Fruit fly (Drosophila melanogaster) whole organism, embryonic: ENCODE data around the gene ebd1.

Experiments used
- CG10267 ChIP-seq: fragments of 200-800 bp; sonication (Bioruptor generic); optimal IDR thresholded peaks from 2 replicates; lab custom pipeline; 2018; ENCODE audit warnings: missing biosample characterization, mild to moderate bottlenecking, missing genetic modification characterization, moderate library complexity
- CG11456 ChIP-seq: fragments of 200-800 bp; sonication (Bioruptor generic); IDR thresholded peaks from 3 replicates; pipeline ENCODE4 v1.3.6; 2022; ENCODE audit warnings: missing biosample characterization, missing genetic modification characterization
- CG11696 ChIP-seq: fragments of 200-800 bp; sonication (Bioruptor generic); IDR thresholded peaks from 2 replicates; pipeline ENCODE4 v1.3.6; 2022; ENCODE audit warnings: missing biosample characterization, missing genetic modification characterization
- CG14667 ChIP-seq: fragments of 200-800 bp; sonication (Bioruptor generic); IDR thresholded peaks from 2 replicates; pipeline ENCODE4 v1.3.6; 2022; ENCODE audit warnings: missing biosample characterization, missing genetic modification characterization
- CG3726 ChIP-seq: fragments of 200-800 bp; sonication (Bioruptor generic); IDR thresholded peaks from 3 replicates; pipeline ENCODE4, ENCODE4 v1.3.6; 2022; ENCODE audit warnings: missing biosample characterization, missing genetic modification characterization
- CG5245 ChIP-seq: fragments of 200-800 bp; sonication (Bioruptor generic); optimal IDR thresholded peaks from 3 replicates; lab custom pipeline; 2016; ENCODE audit warnings: missing biosample characterization, missing genetic modification characterization
- D ChIP-seq, 2 experiments: fragments of 200-800 bp in 1 of 2; fragments of >200 bp in 1 of 2; sonication (Bioruptor generic) in 1 of 2; optimal IDR thresholded peaks; 2 replicates in 1 of 2; 3 replicates in 1 of 2; lab custom pipeline; 2017; ENCODE audit warnings: mild to moderate bottlenecking in 1 of 2, missing biosample characterization in 1 of 2, missing genetic modification characterization in 1 of 2, missing genetic modification reagents in 1 of 2
- Drgx ChIP-seq: fragments of 200-800 bp; sonication (Bioruptor generic); IDR thresholded peaks from 2 replicates; pipeline ENCODE4 v1.3.6; 2022; ENCODE audit warnings: missing biosample characterization, missing genetic modification characterization
- Ets65A ChIP-seq: fragments of 200-800 bp; sonication (Bioruptor generic); peaks from one replicate; lab custom pipeline; 2016; ENCODE audit warnings: missing biosample characterization, missing genetic modification characterization
- Fer2 ChIP-seq: fragments of 200-800 bp; sonication (Bioruptor generic); optimal IDR thresholded peaks from 2 replicates; lab custom pipeline; 2018; ENCODE audit warnings: missing biosample characterization, mild to moderate bottlenecking, missing genetic modification characterization, moderate library complexity
- H15 ChIP-seq: fragments of 200-800 bp; sonication (Bioruptor generic); IDR thresholded peaks from 3 replicates; pipeline ENCODE4 v1.3.6; 2022; ENCODE audit warnings: missing biosample characterization, missing genetic modification characterization
- HmgZ ChIP-seq: fragments of 200-800 bp; sonication (Bioruptor generic); optimal IDR thresholded peaks from 2 replicates; lab custom pipeline; 2018; ENCODE audit warnings: missing biosample characterization, mild to moderate bottlenecking, missing genetic modification characterization
- Hr51 ChIP-seq, 2 experiments: fragments of 200-800 bp; sonication (Bioruptor generic); optimal IDR thresholded peaks; 2 replicates in 1 of 2; 3 replicates in 1 of 2; lab custom pipeline; 2016 to 2018; ENCODE audit warnings: missing biosample characterization in 2 of 2, missing genetic modification characterization in 2 of 2, mild to moderate bottlenecking in 1 of 2, moderate library complexity in 1 of 2
- Med ChIP-seq: fragments of 200-800 bp; sonication (Bioruptor generic); peaks from one replicate; lab custom pipeline; 2016; ENCODE audit warnings: missing biosample characterization, missing genetic modification characterization, mild to moderate bottlenecking, inconsistent platforms, moderate library complexity
- Ravus ChIP-seq: fragments of 200-800 bp; sonication (Bioruptor generic); IDR thresholded peaks from 2 replicates; pipeline ENCODE4 v1.3.6; 2022; ENCODE audit warnings: missing biosample characterization, missing genetic modification characterization
- TFAM ChIP-seq: fragments of 200-800 bp; sonication (Bioruptor generic); optimal IDR thresholded peaks from 2 replicates; lab custom pipeline; 2017; ENCODE audit warnings: missing biosample characterization, missing genetic modification characterization, inconsistent platforms
- Xrp1 ChIP-seq: fragments of 200-800 bp; sonication (Bioruptor generic); IDR thresholded peaks from 2 replicates; pipeline ENCODE4 v1.3.6; 2022; ENCODE audit warnings: missing biosample characterization, missing genetic modification characterization
- ash1 ChIP-seq: fragments of 200-800 bp; sonication (Bioruptor generic); optimal IDR thresholded peaks from 2 replicates; lab custom pipeline; 2018; ENCODE audit warnings: missing biosample characterization, mild to moderate bottlenecking, missing genetic modification characterization
- bbx ChIP-seq: fragments of 200-800 bp; sonication (Bioruptor generic); IDR thresholded peaks from 2 replicates; pipeline ENCODE4 v1.3.6; 2022; ENCODE audit warnings: missing biosample characterization, missing genetic modification characterization; ENCODE audit not compliant: partially characterized antibody
- corto ChIP-seq: fragments of 200-800 bp; sonication (Bioruptor generic); optimal IDR thresholded peaks from 2 replicates; lab custom pipeline; 2016; ENCODE audit warnings: missing biosample characterization, mild to moderate bottlenecking, missing genetic modification characterization, moderate library complexity
- grau ChIP-seq: fragments of 200-800 bp; optimal IDR thresholded peaks from 3 replicates; lab custom pipeline; 2019; ENCODE audit warnings: missing biosample characterization, mild to moderate bottlenecking, missing genetic modification characterization, moderate library complexity
- lbe ChIP-seq: fragments of 200-800 bp; sonication (Bioruptor generic); optimal IDR thresholded peaks from 2 replicates; lab custom pipeline; 2016; ENCODE audit warnings: missing biosample characterization, mild to moderate bottlenecking, missing genetic modification characterization
- nom ChIP-seq: fragments of 200-800 bp; sonication (Bioruptor generic); optimal IDR thresholded peaks from 2 replicates; lab custom pipeline; 2017; ENCODE audit warnings: missing biosample characterization, missing genetic modification characterization, mild to moderate bottlenecking, moderate library complexity, missing genetic modification reagents
- otp ChIP-seq: fragments of 200-800 bp; sonication (Bioruptor generic); IDR thresholded peaks from 3 replicates; pipeline ENCODE4, ENCODE4 v1.3.6; 2022; ENCODE audit warnings: missing biosample characterization, missing genetic modification characterization
- prd ChIP-seq, 3 experiments: fragments of >200 bp in 2 of 3; fragments of 200-800 bp in 1 of 3; sonication (Bioruptor generic) in 1 of 3; optimal IDR thresholded peaks in 2 of 3; IDR thresholded peaks in 1 of 3; 2 replicates in 2 of 3; 3 replicates in 1 of 3; pipeline versions ENCODE4 v1.3.6 to Lab custom; 2017 to 2022; ENCODE audit warnings: missing biosample characterization in 1 of 3, missing genetic modification characterization in 1 of 3
- row ChIP-seq: fragments of 200-800 bp; sonication (Bioruptor generic); IDR thresholded peaks from 3 replicates; pipeline ENCODE4 v1.3.6; 2022; ENCODE audit warnings: missing biosample characterization, missing genetic modification characterization
- sens ChIP-seq: fragments of 200-800 bp; sonication (Bioruptor generic); peaks from one replicate; lab custom pipeline; 2016; ENCODE audit warnings: missing biosample characterization, missing genetic modification characterization
- slbo ChIP-seq: fragments of 200-800 bp; sonication (Bioruptor generic); IDR thresholded peaks from 2 replicates; pipeline ENCODE4 v1.3.6; 2022; ENCODE audit warnings: missing biosample characterization, missing genetic modification characterization
- stwl ChIP-seq: fragments of 200-800 bp; sonication (Bioruptor generic); optimal IDR thresholded peaks from 3 replicates; lab custom pipeline; 2018; ENCODE audit warnings: missing biosample characterization, mild to moderate bottlenecking, missing genetic modification characterization, moderate library complexity
- vfl ChIP-seq: fragments of 200-800 bp; sonication (Bioruptor generic); optimal IDR thresholded peaks from 2 replicates; lab custom pipeline; 2016; ENCODE audit warnings: missing biosample characterization, missing genetic modification characterization
- vnd ChIP-seq: fragments of 200-800 bp; sonication (Bioruptor generic); IDR thresholded peaks from 3 replicates; pipeline ENCODE4 v1.3.6; 2022; ENCODE audit warnings: missing biosample characterization, missing genetic modification characterization; ENCODE audit not compliant: partially characterized antibody
- yki ChIP-seq: fragments of >200 bp; optimal IDR thresholded peaks from 3 replicates; lab custom pipeline; 2018

ebd1 gene

dm6 chr3L:666544-666943 is 18.8 kb downstream of the ebd1 start:
- TF ChIP-seq vnd (GFP tag; lab: Robert Waterston, UW) = no peak
- TF ChIP-seq nom = no peak
- no peak for TF ChIP-seq otp (GFP tag; lab: Robert Waterston, UW)
- no peak for TF ChIP-seq CG5245 (GFP tag; lab: Kevin White, UChicago)
- TF ChIP-seq Hr51 (GFP tag; optimal IDR thresholded peaks at IDR 0.05; lab: Kevin White, UChicago) = no peak
- no peak for TF ChIP-seq bbx
- TF ChIP-seq D (optimal IDR thresholded peaks at IDR 0.05; lab: Kevin White, UChicago) = no peak
- no peak for TF ChIP-seq D (GFP tag; optimal IDR thresholded peaks at IDR 0.05; lab: Kevin White, UChicago)
- no peak for TF ChIP-seq yki (lab: Kevin White, UChicago)
- no peak for TF ChIP-seq ash1 (GFP tag; lab: Kevin White, UChicago)

DNA sequence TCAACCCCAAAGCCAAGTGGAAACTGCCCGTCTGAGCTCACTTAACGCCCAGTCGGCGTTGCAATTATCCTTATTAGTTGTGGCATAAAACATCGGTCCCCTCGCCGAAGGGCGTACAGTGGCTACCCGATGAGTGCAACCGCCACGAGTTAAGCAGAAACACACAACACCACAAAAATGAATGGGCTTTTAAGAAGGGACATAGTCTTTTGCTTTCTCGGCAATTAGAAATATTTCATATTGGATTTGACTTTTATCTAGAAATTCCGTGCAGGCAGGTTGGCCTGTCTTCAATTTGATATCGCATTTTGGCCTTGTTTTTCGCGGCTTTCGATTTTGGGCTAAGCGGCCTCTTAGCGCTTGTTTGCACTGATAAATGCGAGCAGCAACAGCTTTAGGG is 21.5 kb downstream of the ebd1 start:
- TF ChIP-seq Ravus (GFP tag; lab: Robert Waterston, UW) (no peak), grau (tag; lab: Kevin White, UChicago) (peak; percentile 30), Xrp1 (GFP tag; lab: Robert Waterston, UW) (peak; percentile 29; the same call in 1 of the 2 replicates), HmgZ (tag; lab: Kevin White, UChicago) (no peak), nom (peak; percentile 1), prd (optimal IDR thresholded peaks at IDR 0.05; lab: Kevin White, UChicago) (no peak), prd (GFP tag; IDR thresholded peaks at IDR 0.05; lab: Robert Waterston, UW) (peak; percentile 51; the same call in 1 of the 3 replicates), vfl (GFP tag; lab: Kevin White, UChicago) (no peak), CG14667 (GFP tag; lab: Robert Waterston, UW) (peak; percentile 22; the same call in 1 of the 2 replicates), lbe (GFP tag; lab: Kevin White, UChicago) (peak; percentile 81), Ets65A (GFP tag; lab: Kevin White, UChicago) (peak; percentile 50), CG11696 (GFP tag; lab: Robert Waterston, UW) (no peak), sens (GFP tag; lab: Kevin White, UChicago) (peak; percentile 25), slbo (GFP tag; lab: Robert Waterston, UW) (0 out of 2 replicates have a peak, but pooled peaks have one; percentile 5), row (peak; percentile 22; the same call in 1 of the 3 replicates), H15 (GFP tag; lab: Robert Waterston, UW) (0 out of 3 replicates have a peak, but pooled peaks have one; percentile 24), corto (GFP tag; lab: Kevin White, UChicago) (peak; percentile 47), CG3726 (GFP tag; lab: Robert Waterston, UW) (0 out of 3 replicates have a peak, but pooled peaks have one; percentile 28)

- peak; percentile 1 for TF ChIP-seq nom
- TF ChIP-seq Fer2 (tag; lab: Kevin White, UChicago) = no peak
- peak; percentile 46 for TF ChIP-seq Ets65A (GFP tag; lab: Kevin White, UChicago)
- 0 out of 3 replicates have a peak, but pooled peaks have one; percentile 26 for TF ChIP-seq CG11456
- TF ChIP-seq Med (GFP tag; lab: Kevin White, UChicago) = peak; percentile 14
- no peak for TF ChIP-seq vfl (GFP tag; lab: Kevin White, UChicago)
Observed at dm6 chr3L:660314-661075, 24.9 kb downstream of the ebd1 start.

DNA sequence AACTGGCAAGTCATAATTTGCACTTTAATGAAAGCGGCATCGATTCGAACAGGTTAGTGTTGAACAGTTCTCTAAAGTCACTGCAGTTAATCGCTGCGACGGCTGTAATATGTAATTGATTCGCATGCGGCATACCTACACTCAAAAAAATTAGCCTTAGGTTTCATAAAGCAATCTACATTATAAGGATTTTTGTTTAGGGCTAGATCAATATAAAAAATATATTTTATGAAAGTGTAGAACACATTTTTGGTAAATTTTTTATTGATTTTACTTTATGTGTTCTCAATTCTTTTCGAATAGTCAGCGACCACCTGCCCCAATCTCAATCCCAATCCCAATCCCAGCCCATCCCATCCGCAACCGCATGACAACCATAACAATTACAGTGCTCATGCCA is 27.1 kb downstream of the ebd1 start:
- TF ChIP-seq stwl (tag; lab: Kevin White, UChicago) (peak; percentile 24), Ets65A (GFP tag; lab: Kevin White, UChicago) (peak; percentile 75), CG10267 (peak; percentile 3), Med (GFP tag; lab: Kevin White, UChicago) (peak; percentile 41), Fer2 (tag; lab: Kevin White, UChicago) (no peak), Drgx (GFP tag; lab: Robert Waterston, UW) (0 out of 2 replicates have a peak, but pooled peaks have one; percentile 12), TFAM (GFP tag; lab: Kevin White, UChicago) (no peak)
